Fruit fly (Drosophila melanogaster): ENCODE data around the gene CG11373.

The CG11373 gene

DNA sequence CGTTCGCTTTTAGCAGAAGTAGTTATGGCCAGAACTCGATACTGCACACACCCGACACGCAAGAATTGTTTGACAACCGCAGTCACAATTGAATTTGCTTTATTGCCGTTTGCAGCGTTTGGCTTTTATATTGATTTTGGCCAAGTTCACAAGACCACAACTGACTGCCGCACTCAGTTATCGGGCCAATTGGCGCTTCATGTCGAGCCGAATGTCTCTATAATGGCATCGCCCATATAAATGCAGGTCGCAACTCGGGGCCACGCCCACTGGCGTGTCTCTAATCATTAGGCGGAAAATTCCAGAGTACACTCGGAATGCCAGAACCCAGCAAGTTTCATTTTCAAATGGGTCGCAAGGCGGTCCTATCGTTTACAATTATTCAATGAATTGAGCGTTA lies 14.4 kb upstream of the CG11373 start, which contains the start of gene Obp83a (continued):
- TF ChIP-seq Ets97D (GFP tag; optimal IDR thresholded peaks at IDR 0.05): no peak

DNA sequence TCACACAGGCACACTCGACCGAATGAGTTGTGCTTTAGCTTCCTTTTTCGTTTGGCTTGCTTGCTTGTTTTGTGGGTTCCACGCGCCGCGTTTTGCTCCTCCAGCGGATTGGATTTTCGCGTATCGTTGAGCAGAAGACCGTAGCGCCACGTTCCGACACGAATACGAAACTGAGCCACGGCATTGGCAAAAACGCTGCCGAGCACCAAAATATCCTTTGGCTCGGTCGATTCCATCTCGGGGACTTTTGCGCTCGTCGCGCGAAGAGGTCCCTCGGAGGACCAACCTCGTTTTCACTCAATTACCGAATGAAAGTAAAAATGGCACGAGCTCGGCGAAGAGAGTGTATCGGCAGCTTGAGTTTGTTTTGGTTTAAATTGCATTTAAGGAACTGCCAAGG lies 1.4 kb downstream of the CG11373 start, which contains the start of gene side-III:
side-III (minus strand) TSS at position 174 of the 400 bp plus-strand sequence.
- TF ChIP-seq CG13624 (GFP tag; optimal IDR thresholded peaks at IDR 0.05) (no peak), abd-A (tag; optimal IDR thresholded peaks at IDR 0.05) (peak; percentile 6), CG14050 (GFP tag; IDR thresholded peaks at IDR 0.05) (no peak), CG8944 (GFP tag; optimal IDR thresholded peaks at IDR 0.05) (no peak), Jarid2 (GFP tag; optimal IDR thresholded peaks at IDR 0.05) (peak; percentile 6), CG12299 (tag; optimal IDR thresholded peaks at IDR 0.05) (no peak), usp (GFP tag; optimal IDR thresholded peaks at IDR 0.05) (no peak), CG31441 (GFP tag; IDR thresholded peaks at IDR 0.05) (no peak), Nf-YA (GFP tag; IDR thresholded peaks at IDR 0.05) (no peak), ftz-f1 (GFP tag; optimal IDR thresholded peaks at IDR 0.05) (no peak), CG11695 (GFP tag; IDR thresholded peaks at IDR 0.05) (no peak), CG6272 (GFP tag; IDR thresholded peaks at IDR 0.05) (no peak), CG12236 (GFP tag; optimal IDR thresholded peaks at IDR 0.05) (no peak), Dip2 (GFP tag; IDR thresholded peaks at IDR 0.05) (no peak), stwl (tag; optimal IDR thresholded peaks at IDR 0.05) (no peak), CG4820 (GFP tag; optimal IDR thresholded peaks at IDR 0.05) (no peak), pan (optimal IDR thresholded peaks at IDR 0.05) (no peak), pan (GFP tag; optimal IDR thresholded peaks at IDR 0.05 in 1 of 2, IDR thresholded peaks at IDR 0.05 in 1 of 2) (no peak), CG10274 (GFP tag; optimal IDR thresholded peaks at IDR 0.05) (no peak), klu (GFP tag; IDR thresholded peaks at IDR 0.05) (no peak), Lim3 (GFP tag; IDR thresholded peaks at IDR 0.05) (no peak), gsb-n (tag; optimal IDR thresholded peaks at IDR 0.05) (no peak), CG15479 (GFP tag; optimal IDR thresholded peaks at IDR 0.05) (no peak), Kr (GFP tag; optimal IDR thresholded peaks at IDR 0.05) (no peak), NFAT (GFP tag; IDR thresholded peaks at IDR 0.05) (no peak), Sox102F (GFP tag; optimal IDR thresholded peaks at IDR 0.05) (no peak), chif (GFP tag; optimal IDR thresholded peaks at IDR 0.05) (no peak), Vsx1 (GFP tag; optimal IDR thresholded peaks at IDR 0.05) (no peak), Doc2 (GFP tag; IDR thresholded peaks at IDR 0.05) (no peak), Neu2 (GFP tag; optimal IDR thresholded peaks at IDR 0.05; ENCODE audit: borderline replicate concordance) (no peak), Ets65A (GFP tag) (peak; percentile 54), z (GFP tag; IDR thresholded peaks at IDR 0.05) (peak; percentile 89), CG8359 (GFP tag; optimal IDR thresholded peaks at IDR 0.05; ENCODE audit: borderline replicate concordance) (no peak), CG3407 (GFP tag; optimal IDR thresholded peaks at IDR 0.05) (no peak), CG14965 (GFP tag; optimal IDR thresholded peaks at IDR 0.05; ENCODE audit: borderline replicate concordance) (no peak), MTF-1 (GFP tag; optimal IDR thresholded peaks at IDR 0.05; ENCODE audit: borderline replicate concordance) (no peak), fd64A (GFP tag; optimal IDR thresholded peaks at IDR 0.05) (no peak), onecut (GFP tag; IDR thresholded peaks at IDR 0.05) (peak; percentile 51), CG12391 (tag; optimal IDR thresholded peaks at IDR 0.05) (no peak), Ravus (GFP tag; IDR thresholded peaks at IDR 0.05) (no peak), CG1647 (GFP tag; optimal IDR thresholded peaks at IDR 0.05) (no peak), CG12219 (GFP tag; optimal IDR thresholded peaks at IDR 0.05) (no peak), CG18476 (GFP tag; optimal IDR thresholded peaks at IDR 0.05) (no peak), phol (tag; optimal IDR thresholded peaks at IDR 0.05) (no peak), Xrp1 (GFP tag; IDR thresholded peaks at IDR 0.05) (no peak), GATAe (GFP tag; conservative IDR thresholded peaks at IDR 0.05) (no peak), chinmo (GFP tag; IDR thresholded peaks at IDR 0.05; ENCODE audit: partially characterized antibody) (no peak), sens-2 (GFP tag; IDR thresholded peaks at IDR 0.05) (no peak), Nf-YC (tag; optimal IDR thresholded peaks at IDR 0.05) (peak; percentile 11), Dref (GFP tag; IDR thresholded peaks at IDR 0.05) (no peak)

Measured in whole organism, embryonic.